Worm (Caenorhabditis elegans): ENCODE measurements around the gene F15D4.6.

DNA sequence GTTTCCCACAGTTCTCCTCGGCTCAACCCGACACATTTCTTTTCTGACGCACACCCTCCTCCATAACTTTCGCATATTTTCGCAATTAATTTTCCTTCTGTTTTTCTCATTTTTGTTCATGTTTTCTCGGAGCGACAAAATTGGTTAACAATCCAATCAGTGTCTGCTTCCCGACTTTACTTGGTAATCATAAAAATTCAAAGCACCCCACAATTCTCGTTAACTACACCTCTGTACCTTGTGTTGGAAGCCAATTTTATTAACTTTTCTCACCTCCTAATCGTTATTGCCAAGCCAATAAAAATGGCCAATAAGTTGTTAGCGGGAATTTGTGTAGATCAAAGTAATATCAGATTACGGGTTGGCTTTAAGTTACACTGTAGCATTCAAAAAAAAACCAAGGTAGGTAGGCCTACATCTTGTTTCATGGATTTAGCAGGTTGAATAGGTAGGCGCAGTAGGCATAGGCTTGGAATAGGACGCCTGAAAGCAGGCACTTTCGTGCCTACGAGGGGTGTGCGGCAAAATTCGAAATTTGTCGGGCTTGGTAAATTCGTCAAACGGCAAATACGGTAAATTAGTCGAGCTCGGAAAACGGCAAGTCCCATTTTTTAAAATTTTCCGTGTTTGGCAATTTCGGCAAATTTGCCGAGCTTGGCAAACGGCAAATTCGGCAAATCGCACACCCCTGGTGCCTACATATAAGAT, 18.3 kb upstream of the F15D4.6 start:
- TF ChIP-seq aly-2 (tag; optimal IDR thresholded peaks at IDR 0.05) (no peak), ZK337.2 (GFP tag; IDR thresholded peaks at IDR 0.05) (no peak), F37D6.2 (tag; optimal IDR thresholded peaks at IDR 0.05) (no peak), F49E8.2 (tag; optimal IDR thresholded peaks at IDR 0.05; ENCODE audit: borderline replicate concordance) (no peak), snpc-1.2 (GFP tag; IDR thresholded peaks at IDR 0.05) (no peak)

Data from whole organism, L4 larva.